Fruit fly (Drosophila melanogaster) whole organism: ENCODE data around the gene CG13842.

Experiments
- CG8478 ChIP-seq: fragments of >200 bp; optimal IDR thresholded peaks from 2 replicates; lab custom pipeline; 2018; ENCODE audit warnings: inconsistent platforms
- Dll ChIP-seq: fragments of >200 bp; optimal IDR thresholded peaks from 2 replicates; lab custom pipeline; 2017
- EcR ChIP-seq, 2 experiments: fragments of >200 bp; optimal IDR thresholded peaks; 2 replicates each; lab custom pipeline; 2017; ENCODE audit warnings: missing biosample characterization in 2 of 2, missing genetic modification characterization in 2 of 2, missing genetic modification reagents in 2 of 2
- pan ChIP-seq: fragments of >200 bp; optimal IDR thresholded peaks from 2 replicates; lab custom pipeline; 2017
- psq ChIP-seq: fragments of >200 bp; optimal IDR thresholded peaks from 2 replicates; lab custom pipeline; 2017
- usp ChIP-seq: fragments of >200 bp; optimal IDR thresholded peaks from 2 replicates; lab custom pipeline; 2017; ENCODE audit warnings: missing biosample characterization, missing genetic modification characterization, mixed read lengths

The CG13842 gene

DNA sequence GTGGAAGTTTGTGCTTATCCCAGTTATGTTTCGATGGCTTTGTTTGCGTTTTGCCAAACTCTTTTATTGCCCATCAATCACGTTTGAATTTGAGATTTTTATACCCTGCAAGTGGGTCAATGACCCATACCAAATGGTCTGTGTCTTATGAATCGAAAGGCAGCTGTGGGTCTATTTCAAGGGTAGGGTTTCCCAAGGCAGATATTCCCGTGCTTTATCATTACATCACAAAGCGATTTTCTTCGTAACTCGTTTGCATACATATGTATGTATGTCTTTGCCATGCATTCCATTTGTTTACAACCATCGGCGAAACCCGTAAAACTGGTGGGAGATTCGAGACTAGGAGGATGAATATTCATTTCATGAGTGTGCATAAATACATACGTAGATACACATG lies 31.6 kb downstream of the CG13842 start:
- TF ChIP-seq EcR (GFP tag; optimal IDR thresholded peaks at IDR 0.05; lab: Kevin White, UChicago) = no peak
- no peak for TF ChIP-seq usp (GFP tag; lab: Kevin White, UChicago)
- no peak for TF ChIP-seq CG8478 (lab: Kevin White, UChicago)
- TF ChIP-seq pan = no peak
- TF ChIP-seq Dll (lab: Kevin White, UChicago) = no peak
- TF ChIP-seq psq = no peak

dm6 chr3R:22673528-22673959 lies 33.5 kb downstream of the CG13842 start:
- no peak for TF ChIP-seq pan
- no peak for TF ChIP-seq CG8478 (lab: Kevin White, UChicago)
- TF ChIP-seq EcR (GFP tag; optimal IDR thresholded peaks at IDR 0.05; lab: Kevin White, UChicago) = no peak
- no peak for TF ChIP-seq Dll (lab: Kevin White, UChicago)
- no peak for TF ChIP-seq psq
- TF ChIP-seq usp (GFP tag; lab: Kevin White, UChicago) = no peak

- no peak for TF ChIP-seq psq
- TF ChIP-seq EcR (GFP tag; optimal IDR thresholded peaks at IDR 0.05; lab: Kevin White, UChicago) = no peak
Measured at dm6 chr3R:22672695-22673346, 34.3 kb downstream of the CG13842 start.

DNA sequence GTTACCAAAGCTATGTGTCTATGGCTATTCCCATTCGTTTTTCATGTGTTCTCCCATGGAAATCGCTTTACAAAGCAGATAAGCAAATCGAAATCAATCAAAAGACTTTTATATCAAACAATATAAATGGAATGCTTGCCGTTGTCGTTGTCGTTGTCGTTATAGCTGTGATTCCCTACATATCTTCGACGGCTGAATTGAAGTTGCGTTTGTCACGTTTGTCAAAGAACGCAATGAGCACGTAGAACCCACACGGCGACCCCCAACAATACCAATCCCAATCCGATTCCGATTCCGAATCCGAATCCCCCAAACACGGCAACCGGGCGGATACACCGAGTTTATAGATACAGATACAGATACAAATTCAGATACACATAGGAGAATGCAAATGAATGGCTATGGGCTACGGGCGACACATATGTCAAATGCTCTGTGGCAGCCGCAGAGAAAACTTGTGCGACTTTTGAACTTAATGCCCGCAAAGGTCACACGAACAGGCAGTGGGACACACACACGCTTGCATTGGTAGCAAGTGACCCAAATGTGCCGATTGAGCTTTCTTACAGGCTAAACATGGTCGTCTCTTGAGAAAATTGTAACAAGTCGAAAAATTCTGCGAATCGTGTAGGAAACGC lies 37.2 kb downstream of the CG13842 start:
- TF ChIP-seq usp (GFP tag; lab: Kevin White, UChicago) = no peak
- TF ChIP-seq pan = no peak
- no peak for TF ChIP-seq CG8478 (lab: Kevin White, UChicago)
- no peak for TF ChIP-seq EcR (GFP tag; optimal IDR thresholded peaks at IDR 0.05; lab: Kevin White, UChicago)
- no peak for TF ChIP-seq Dll (lab: Kevin White, UChicago)
- TF ChIP-seq psq = no peak

DNA sequence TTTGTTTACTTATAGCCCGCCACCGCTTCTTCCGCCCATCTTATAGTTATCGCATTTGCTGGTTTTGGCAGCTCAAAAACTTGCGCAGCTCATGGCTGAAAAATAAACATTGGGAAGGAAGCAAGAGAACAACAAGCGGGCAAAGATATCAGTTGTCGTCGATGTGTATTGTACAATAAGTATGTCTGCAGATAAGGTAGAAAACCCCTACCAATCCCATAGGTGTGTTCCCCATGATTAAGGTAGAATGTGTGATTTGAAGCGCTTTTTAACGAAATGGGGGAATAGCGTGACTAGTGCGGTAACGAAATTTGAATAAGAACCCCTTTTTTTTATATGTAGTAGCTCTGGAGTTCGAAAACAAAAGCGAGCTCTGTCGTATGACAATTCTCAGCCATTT lies 38.0 kb downstream of the CG13842 start:
- TF ChIP-seq EcR (GFP tag; optimal IDR thresholded peaks at IDR 0.05; lab: Kevin White, UChicago) = no peak
- no peak for TF ChIP-seq usp (GFP tag; lab: Kevin White, UChicago)
- no peak for TF ChIP-seq pan
- TF ChIP-seq CG8478 (lab: Kevin White, UChicago) = no peak
- no peak for TF ChIP-seq psq
- no peak for TF ChIP-seq Dll (lab: Kevin White, UChicago)

DNA sequence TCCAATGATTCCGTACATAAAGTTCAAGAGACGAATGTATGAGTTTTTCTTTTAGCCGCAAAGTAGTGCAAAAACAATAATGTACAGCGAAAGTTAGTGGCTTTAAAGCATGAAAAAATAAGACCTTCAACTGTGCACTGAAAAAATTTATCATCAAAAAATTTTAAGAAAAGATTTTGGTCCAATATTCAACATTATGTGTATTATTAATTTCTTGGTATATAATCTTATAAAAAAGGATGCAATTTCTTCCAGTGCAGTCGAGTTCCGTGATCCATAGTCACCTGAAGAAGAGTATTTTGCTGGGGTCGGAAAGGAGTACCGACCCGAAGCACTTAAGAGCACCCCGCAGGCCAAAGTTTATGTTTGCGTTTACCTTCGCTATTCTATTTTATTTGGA lies 38.5 kb downstream of the CG13842 start:
- TF ChIP-seq Dll (lab: Kevin White, UChicago) (no peak), pan (no peak), psq (no peak), EcR (GFP tag; optimal IDR thresholded peaks at IDR 0.05; lab: Kevin White, UChicago) (no peak), CG8478 (lab: Kevin White, UChicago) (no peak), usp (GFP tag; lab: Kevin White, UChicago) (no peak)

dm6 chr3R:22667959-22668316 lies 39.1 kb downstream of the CG13842 start:
- TF ChIP-seq psq (no peak), usp (GFP tag; lab: Kevin White, UChicago) (no peak), pan (no peak), EcR (GFP tag; optimal IDR thresholded peaks at IDR 0.05; lab: Kevin White, UChicago) (no peak), CG8478 (lab: Kevin White, UChicago) (no peak), Dll (lab: Kevin White, UChicago) (no peak)

- TF ChIP-seq usp (GFP tag; lab: Kevin White, UChicago) = no peak
- no peak for TF ChIP-seq CG8478 (lab: Kevin White, UChicago)
- TF ChIP-seq Dll (lab: Kevin White, UChicago) = no peak
- no peak for TF ChIP-seq psq
- TF ChIP-seq pan = no peak
- TF ChIP-seq EcR (GFP tag; optimal IDR thresholded peaks at IDR 0.05; lab: Kevin White, UChicago) = no peak
Measured at dm6 chr3R:22667284-22667958, 39.7 kb downstream of the CG13842 start.

DNA sequence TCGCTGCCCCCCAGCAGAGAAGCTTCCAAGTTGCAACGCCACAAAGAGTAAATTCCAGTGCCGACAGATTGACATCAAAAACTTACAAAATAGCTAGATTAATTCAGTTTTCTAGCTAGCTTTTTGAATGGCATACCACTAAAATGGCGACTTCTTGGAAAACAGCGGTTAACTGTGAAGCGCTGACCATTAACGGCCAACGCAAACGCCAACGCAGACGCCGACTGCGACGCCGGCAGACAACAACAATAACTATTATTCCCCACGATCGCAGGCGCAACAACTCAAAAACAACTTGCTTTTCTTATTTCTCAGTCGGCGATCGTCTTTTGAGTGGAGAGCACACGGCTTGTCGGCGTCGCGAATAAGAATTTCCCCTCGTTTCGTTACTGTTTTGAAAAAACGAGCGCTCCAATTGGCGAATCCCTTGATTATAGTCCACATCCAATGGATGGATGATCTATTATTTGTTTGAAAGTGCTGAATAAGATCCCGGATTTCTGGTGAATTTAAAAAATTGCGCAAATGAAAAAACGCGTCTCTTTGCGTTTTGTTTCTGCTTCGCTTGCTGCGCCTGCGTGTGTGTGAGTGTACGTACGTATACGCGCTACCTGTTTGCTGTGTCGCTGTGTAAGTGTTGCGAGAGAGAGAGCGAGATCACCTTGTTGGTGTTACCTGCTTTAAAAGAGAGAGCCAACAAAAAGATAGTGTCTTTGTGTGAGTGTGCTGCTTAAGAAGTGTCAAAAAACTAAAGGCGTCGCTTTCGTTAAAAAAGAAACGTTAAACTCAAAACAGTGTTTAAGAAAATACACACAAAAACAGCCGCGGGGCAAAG lies 40.4 kb downstream of the CG13842 start:
- no peak for TF ChIP-seq Dll (lab: Kevin White, UChicago)
- TF ChIP-seq CG8478 (lab: Kevin White, UChicago) = no peak
- no peak for TF ChIP-seq psq
- TF ChIP-seq usp (GFP tag; lab: Kevin White, UChicago) = no peak
- TF ChIP-seq EcR (GFP tag; optimal IDR thresholded peaks at IDR 0.05; lab: Kevin White, UChicago) = no peak
- no peak for TF ChIP-seq pan

DNA sequence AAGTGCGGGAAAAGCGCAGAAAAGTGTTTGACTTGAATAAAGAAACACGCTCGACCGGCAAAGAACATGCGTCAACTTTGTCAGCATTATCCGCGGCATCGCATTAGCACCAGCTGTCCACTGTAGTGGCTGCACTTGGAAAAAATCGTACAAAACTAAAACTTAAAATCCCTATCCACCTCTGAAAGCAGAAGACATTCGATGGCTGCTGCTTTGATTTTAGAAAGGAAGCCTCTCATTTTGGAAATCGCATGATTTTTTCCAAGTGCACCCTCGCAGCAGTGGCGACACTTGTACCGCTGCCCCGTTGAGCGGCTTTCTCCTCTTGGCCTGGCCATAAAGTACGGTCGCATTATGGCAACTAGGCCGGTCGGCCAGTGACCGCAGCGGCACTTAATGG lies 42.8 kb downstream of the CG13842 start:
- TF ChIP-seq EcR (GFP tag; optimal IDR thresholded peaks at IDR 0.05; lab: Kevin White, UChicago) = no peak
- no peak for TF ChIP-seq pan
- TF ChIP-seq usp (GFP tag; lab: Kevin White, UChicago) = no peak
- TF ChIP-seq Dll (lab: Kevin White, UChicago) = no peak
- TF ChIP-seq CG8478 (lab: Kevin White, UChicago) = no peak
- TF ChIP-seq psq = no peak

DNA sequence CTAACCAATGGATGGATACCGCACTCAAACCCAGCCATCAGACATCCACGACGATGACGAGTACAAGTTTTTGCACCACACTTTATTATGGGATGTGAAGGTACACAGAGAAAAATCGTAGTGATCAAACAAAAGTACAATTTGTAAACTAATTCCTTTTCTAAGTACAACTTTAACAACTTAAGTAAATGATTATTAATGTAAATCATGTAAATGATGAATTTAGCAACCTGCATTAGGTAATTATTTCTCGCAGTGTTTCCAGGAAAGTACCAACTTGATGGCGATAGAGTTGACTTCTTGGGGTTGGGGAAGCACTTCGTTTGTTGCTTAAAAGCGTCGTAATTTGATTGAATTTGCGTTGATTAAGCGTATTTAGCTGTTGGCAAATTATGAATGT lies 44.0 kb downstream of the CG13842 start:
- no peak for TF ChIP-seq Dll (lab: Kevin White, UChicago)
- TF ChIP-seq CG8478 (lab: Kevin White, UChicago) = no peak
- TF ChIP-seq EcR (GFP tag; optimal IDR thresholded peaks at IDR 0.05; lab: Kevin White, UChicago) = no peak
- no peak for TF ChIP-seq pan
